Worm (Caenorhabditis elegans) whole organism, young adult: ENCODE measurements around the gene F02H6.2.

Experiments used
- B0035.1 ChIP-seq: sonication (generic microtip); optimal IDR thresholded peaks from 2 replicates; lab custom pipeline; 2016; ENCODE audit warnings: missing genetic modification characterization, mild to moderate bottlenecking, missing compliant biosample characterization, missing genotype, missing genetic modification reagents
- B0261.1 ChIP-seq: sonication (generic microtip); optimal IDR thresholded peaks from 2 replicates; lab custom pipeline; 2016; ENCODE audit warnings: mild to moderate bottlenecking, missing genetic modification characterization, moderate library complexity, missing compliant biosample characterization
- F37B4.10 ChIP-seq: fragments of 200-800 bp; sonication (Bioruptor generic); IDR thresholded peaks from 2 replicates; pipeline ENCODE4 v1.3.6; 2022; ENCODE audit warnings: missing genetic modification characterization, missing compliant biosample characterization
- F52B5.7 ChIP-seq: sonication (generic microtip); optimal IDR thresholded peaks from 2 replicates; lab custom pipeline; 2016; ENCODE audit warnings: mild to moderate bottlenecking, missing genetic modification characterization, missing compliant biosample characterization
- F57A8.1 ChIP-seq: fragments of 200-800 bp; sonication (Bioruptor generic); optimal IDR thresholded peaks from 2 replicates; lab custom pipeline; 2018; ENCODE audit warnings: mild to moderate bottlenecking, missing genetic modification characterization, moderate library complexity, missing compliant biosample characterization
- K11D2.4 ChIP-seq: fragments of 200-800 bp; sonication (Bioruptor generic); IDR thresholded peaks from 2 replicates; pipeline ENCODE4 v1.3.6; 2022; ENCODE audit warnings: missing genetic modification reagents, missing genetic modification characterization, missing compliant biosample characterization
- Y53F4B.3 ChIP-seq: fragments of 200-800 bp; sonication (Bioruptor generic); IDR thresholded peaks from 2 replicates; pipeline ENCODE4 v1.3.6; 2022; ENCODE audit warnings: missing genetic modification reagents, missing genetic modification characterization, missing compliant biosample characterization
- Y79H2A.3 ChIP-seq: fragments of 200-800 bp; sonication (Bioruptor generic); conservative IDR thresholded peaks from 2 replicates; pipeline ENCODE4 v1.3.6; 2022; ENCODE audit warnings: missing genetic modification reagents, missing genetic modification characterization, missing compliant biosample characterization
- ZK185.1 ChIP-seq: sonication (generic microtip); optimal IDR thresholded peaks from 2 replicates; lab custom pipeline; 2016; ENCODE audit warnings: mild to moderate bottlenecking, missing genetic modification characterization, missing compliant biosample characterization; ENCODE audit not compliant: poor library complexity, severe bottlenecking
- aptf-3 ChIP-seq: fragments of 200-800 bp; sonication (Bioruptor generic); IDR thresholded peaks from 2 replicates; pipeline ENCODE4 v1.3.6; 2022; ENCODE audit warnings: missing genetic modification characterization, missing compliant biosample characterization
- athp-1 ChIP-seq: sonication (generic microtip); optimal IDR thresholded peaks from 2 replicates; lab custom pipeline; 2017; ENCODE audit warnings: mild to moderate bottlenecking, missing genetic modification characterization, missing compliant biosample characterization
- attf-6 ChIP-seq: fragments of 200-800 bp; sonication (Bioruptor generic); IDR thresholded peaks from 2 replicates; pipeline ENCODE4 v1.3.6; 2022; ENCODE audit warnings: missing genetic modification reagents, missing genetic modification characterization, missing compliant biosample characterization
- bed-1 ChIP-seq: fragments of 200-800 bp; sonication (Bioruptor generic); IDR thresholded peaks from 2 replicates; pipeline ENCODE4 v1.3.6; 2022; ENCODE audit warnings: missing genetic modification reagents, missing genetic modification characterization, missing compliant biosample characterization
- bed-2 ChIP-seq: fragments of 200-800 bp; sonication (Bioruptor generic); IDR thresholded peaks from 2 replicates; pipeline ENCODE4 v1.3.6; 2022; ENCODE audit warnings: missing genetic modification reagents, missing genetic modification characterization, missing compliant biosample characterization
- ccch-3 ChIP-seq: fragments of 200-800 bp; sonication (Bioruptor generic); optimal IDR thresholded peaks from 2 replicates; lab custom pipeline; 2018; ENCODE audit warnings: mild to moderate bottlenecking, missing genetic modification characterization, missing compliant biosample characterization
- cebp-1 ChIP-seq, 2 experiments: fragments of 200-800 bp in 1 of 2; sonication (Bioruptor generic) in 1 of 2; sonication (generic microtip) in 1 of 2; IDR thresholded peaks in 1 of 2; optimal IDR thresholded peaks in 1 of 2; 2 replicates each; pipeline versions ENCODE4 v1.3.6 to Lab custom; 2017 to 2022; ENCODE audit warnings: missing compliant biosample characterization in 2 of 2, missing genetic modification characterization in 2 of 2, mild to moderate bottlenecking in 1 of 2, missing genetic modification reagents in 1 of 2, moderate library complexity in 1 of 2
- cebp-2 ChIP-seq: fragments of 200-800 bp; sonication (Bioruptor generic); IDR thresholded peaks from 2 replicates; pipeline ENCODE4 v1.3.6; 2022; ENCODE audit warnings: missing genetic modification characterization, missing compliant biosample characterization
- ceh-100 ChIP-seq: fragments of 200-800 bp; sonication (Bioruptor generic); IDR thresholded peaks from 2 replicates; pipeline ENCODE4 v1.3.6; 2022; ENCODE audit warnings: missing genetic modification reagents, missing genetic modification characterization, missing compliant biosample characterization
- ceh-27 ChIP-seq: fragments of 200-800 bp; sonication (Bioruptor generic); optimal IDR thresholded peaks from 2 replicates; lab custom pipeline; 2018; ENCODE audit warnings: mild to moderate bottlenecking, missing genetic modification characterization, moderate library complexity, missing compliant biosample characterization
- ceh-58 ChIP-seq: fragments of 200-800 bp; sonication (Bioruptor generic); IDR thresholded peaks from 2 replicates; pipeline ENCODE4 v1.3.6; 2022; ENCODE audit warnings: missing genetic modification characterization, missing compliant biosample characterization
- ceh-79 ChIP-seq: sonication (generic microtip); optimal IDR thresholded peaks from 2 replicates; lab custom pipeline; 2017; ENCODE audit warnings: mild to moderate bottlenecking, missing genetic modification characterization, missing compliant biosample characterization
- chd-7 ChIP-seq: sonication (generic microtip); optimal IDR thresholded peaks from 2 replicates; lab custom pipeline; 2016; ENCODE audit warnings: mild to moderate bottlenecking, missing genetic modification characterization, moderate library complexity, missing compliant biosample characterization
- die-1 ChIP-seq: sonication (generic microtip); optimal IDR thresholded peaks from 2 replicates; lab custom pipeline; 2016; ENCODE audit warnings: missing genotype, mild to moderate bottlenecking, missing genetic modification characterization, missing compliant biosample characterization
- dox-1 ChIP-seq: fragments of 200-800 bp; sonication (Bioruptor generic); IDR thresholded peaks from 2 replicates; pipeline ENCODE4 v1.3.6; 2022; ENCODE audit warnings: missing genetic modification reagents, missing genetic modification characterization, missing compliant biosample characterization
- egrh-3 ChIP-seq: fragments of 200-800 bp; sonication (Bioruptor generic); IDR thresholded peaks from 2 replicates; pipeline ENCODE4 v1.3.6; 2022; ENCODE audit warnings: missing genetic modification reagents, missing genetic modification characterization, missing compliant biosample characterization
- hsf-1 ChIP-seq: fragments of 200-800 bp; sonication (Bioruptor generic); IDR thresholded peaks from 2 replicates; pipeline ENCODE4 v1.3.6; 2022; ENCODE audit warnings: missing genetic modification reagents, missing genetic modification characterization, missing compliant biosample characterization
- let-607 ChIP-seq, 2 experiments: fragments of 200-800 bp in 1 of 2; sonication (Bioruptor generic) in 1 of 2; sonication (generic microtip) in 1 of 2; optimal IDR thresholded peaks; 2 replicates each; lab custom pipeline; 2016 to 2018; ENCODE audit warnings: mild to moderate bottlenecking in 2 of 2, missing compliant biosample characterization in 2 of 2, missing genetic modification characterization in 2 of 2, moderate library complexity in 2 of 2, missing genotype in 1 of 2
- madf-10 ChIP-seq: sonication (generic microtip); optimal IDR thresholded peaks from 2 replicates; lab custom pipeline; 2016; ENCODE audit warnings: mild to moderate bottlenecking, missing genetic modification characterization, missing compliant biosample characterization
- madf-6 ChIP-seq: fragments of 200-800 bp; sonication (Bioruptor generic); IDR thresholded peaks from 2 replicates; pipeline ENCODE4 v1.3.6; 2022; ENCODE audit warnings: missing genetic modification reagents, missing genetic modification characterization, missing compliant biosample characterization
- mxl-1 ChIP-seq: sonication (generic microtip); optimal IDR thresholded peaks from 2 replicates; lab custom pipeline; 2016; ENCODE audit warnings: missing genetic modification characterization, missing compliant biosample characterization
- nfyb-1 ChIP-seq: fragments of 200-800 bp; sonication (Bioruptor generic); IDR thresholded peaks from 2 replicates; pipeline ENCODE4 v1.3.6; 2022; ENCODE audit warnings: missing genetic modification reagents, missing genetic modification characterization, missing compliant biosample characterization
- nhr-120 ChIP-seq: fragments of 200-800 bp; sonication (Bioruptor generic); IDR thresholded peaks from 2 replicates; pipeline ENCODE4 v1.3.6; 2022; ENCODE audit warnings: missing genetic modification characterization, missing compliant biosample characterization
- nhr-27 ChIP-seq: fragments of 200-800 bp; sonication (Bioruptor generic); optimal IDR thresholded peaks from 2 replicates; lab custom pipeline; 2018; ENCODE audit warnings: mild to moderate bottlenecking, missing genetic modification characterization, moderate library complexity, missing compliant biosample characterization
- nhr-90 ChIP-seq: sonication (generic microtip); optimal IDR thresholded peaks from 2 replicates; lab custom pipeline; 2016; ENCODE audit warnings: missing genotype, mild to moderate bottlenecking, missing genetic modification characterization, missing compliant biosample characterization
- pha-4 ChIP-seq: fragments of 150-350 bp; sonication (generic microtip); optimal IDR thresholded peaks from 2 replicates; lab custom pipeline; 2014; ENCODE audit warnings: missing biosample characterization, missing genetic modification reagents, missing genetic modification characterization
- rpc-1 ChIP-seq, 2 experiments: fragments of 150-350 bp in 1 of 2; sonication (generic microtip) in 1 of 2; optimal IDR thresholded peaks; 2 replicates each; lab custom pipeline; 2014 to 2018; ENCODE audit warnings: missing biosample characterization in 1 of 2, missing genetic modification characterization in 1 of 2, missing genetic modification reagents in 1 of 2, missing genotype in 1 of 2
- snpc-3.4 ChIP-seq: sonication (generic microtip); optimal IDR thresholded peaks from 2 replicates; lab custom pipeline; 2017; ENCODE audit warnings: missing genetic modification characterization, mild to moderate bottlenecking, missing compliant biosample characterization, antibody characterized with exemption, moderate library complexity, missing genotype, missing genetic modification reagents
- snpc-4 ChIP-seq, 5 experiments: fragments of 150-350 bp in 1 of 5; sonication (generic microtip) in 4 of 5; optimal IDR thresholded peaks; 2 replicates each; lab custom pipeline; 2014 to 2018; ENCODE audit warnings: missing genetic modification characterization in 5 of 5, missing biosample characterization in 3 of 5, antibody characterized with exemption in 2 of 5, mild to moderate bottlenecking in 2 of 5, missing compliant biosample characterization in 2 of 5, missing genotype in 2 of 5, moderate library complexity in 2 of 5, missing genetic modification reagents in 1 of 5
- somi-1 ChIP-seq: fragments of 200-800 bp; sonication (Bioruptor generic); optimal IDR thresholded peaks from 2 replicates; lab custom pipeline; 2018; ENCODE audit warnings: mild to moderate bottlenecking, missing genetic modification characterization, missing compliant biosample characterization
- sptf-2 ChIP-seq: fragments of 200-800 bp; sonication (Bioruptor generic); optimal IDR thresholded peaks from 2 replicates; lab custom pipeline; 2018; ENCODE audit warnings: mild to moderate bottlenecking, missing genetic modification characterization, missing compliant biosample characterization
- tlf-1 ChIP-seq: fragments of 200-800 bp; sonication (Bioruptor generic); optimal IDR thresholded peaks from 2 replicates; lab custom pipeline; 2018; ENCODE audit warnings: mild to moderate bottlenecking, missing genetic modification characterization, missing compliant biosample characterization
- unc-62 ChIP-seq: fragments of 150-350 bp; optimal IDR thresholded peaks from 2 replicates; lab custom pipeline; 2014; ENCODE audit warnings: missing biosample characterization, missing genetic modification reagents, missing genetic modification characterization
- ztf-18 ChIP-seq: sonication (generic microtip); optimal IDR thresholded peaks from 2 replicates; lab custom pipeline; 2016; ENCODE audit warnings: missing genotype, mild to moderate bottlenecking, missing genetic modification characterization, missing compliant biosample characterization

F02H6.2 gene

DNA sequence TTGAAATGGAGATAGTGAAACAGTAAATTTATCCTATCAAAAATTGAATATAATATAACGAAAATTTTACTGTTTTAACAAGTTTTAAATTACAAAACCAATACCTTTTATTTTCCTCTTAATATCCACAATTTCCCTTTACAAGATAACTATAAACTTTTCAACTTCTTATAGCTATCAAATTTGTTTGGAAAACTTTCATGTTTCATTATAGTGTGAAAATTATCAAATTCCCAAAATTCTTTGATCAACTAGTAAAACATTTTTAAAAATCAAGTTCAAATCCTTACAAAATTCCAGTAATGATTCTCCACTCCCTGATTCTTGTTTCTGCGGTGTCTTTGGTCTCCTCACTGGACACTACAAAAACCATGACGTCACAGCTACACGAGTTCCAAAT lies 14.2 kb upstream of the F02H6.2 start, which contains the start of gene R05A10.1:
R05A10.1 (plus strand) TSS at position 301 of the 400 bp plus-strand sequence.
- TF ChIP-seq nhr-27 (tag; lab: Kevin White, UChicago) = no peak
- no peak for TF ChIP-seq ceh-58 (GFP tag; lab: Robert Waterston, UW)
- TF ChIP-seq chd-7 (tag; lab: Kevin White, UChicago) = no peak
- TF ChIP-seq cebp-1 (GFP tag; IDR thresholded peaks at IDR 0.05; lab: Robert Waterston, UW) = no peak
- no peak for TF ChIP-seq cebp-1 (tag; optimal IDR thresholded peaks at IDR 0.05; lab: Kevin White, UChicago)
- TF ChIP-seq snpc-4 (GFP tag; optimal IDR thresholded peaks at IDR 0.05; lab: Kevin White, UChicago) = peak; percentile 30
- no peak for TF ChIP-seq snpc-4 (tag; optimal IDR thresholded peaks at IDR 0.05; lab: Kevin White, UChicago)

DNA sequence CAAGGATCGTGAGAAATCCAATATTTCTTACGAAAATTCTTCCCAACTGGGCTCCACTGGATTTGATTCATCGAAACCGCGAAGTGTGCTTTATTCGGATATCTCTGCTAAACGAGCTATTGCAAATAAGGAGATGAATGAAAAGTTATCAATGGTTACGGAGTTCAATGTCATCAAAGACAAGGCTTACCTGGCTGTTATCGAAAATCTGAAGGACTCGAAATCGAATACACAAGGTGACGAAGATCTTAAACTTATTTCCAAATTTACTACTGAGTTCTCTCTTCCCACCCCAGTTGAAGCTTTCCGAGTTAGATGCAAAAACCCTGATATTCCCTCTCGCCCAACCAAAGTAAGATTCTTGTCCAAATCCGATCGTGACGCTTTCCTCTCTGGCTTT lies 10.0 kb upstream of the F02H6.2 start:
- TF ChIP-seq nfyb-1 (no peak), F37B4.10 (GFP tag; lab: Robert Waterston, UW) (no peak), bed-1 (no peak), Y53F4B.3 (GFP tag; lab: Robert Waterston, UW) (no peak), ceh-100 (no peak)

ce11 chrIV:14191919-14192318 lies 4.4 kb upstream of the F02H6.2 start, which contains the start of gene K01G12.22:
Gene K01G12.22, plus strand, starts transcription at chrIV:14192219.
- TF ChIP-seq ZK185.1 (tag; lab: Kevin White, UChicago) (no peak), ccch-3 (GFP tag; lab: Kevin White, UChicago) (no peak), nhr-120 (GFP tag; lab: Robert Waterston, UW) (no peak), attf-6 (GFP tag; lab: Robert Waterston, UW) (no peak), somi-1 (no peak), sptf-2 (GFP tag; lab: Kevin White, UChicago) (no peak), nhr-90 (tag; lab: Kevin White, UChicago) (no peak), B0035.1 (tag; lab: Kevin White, UChicago) (no peak), nfyb-1 (no peak), dox-1 (GFP tag; lab: Robert Waterston, UW) (no peak), K11D2.4 (GFP tag; lab: Robert Waterston, UW) (no peak), Y79H2A.3 (GFP tag; lab: Robert Waterston, UW) (no peak), madf-6 (no peak), bed-2 (GFP tag; lab: Robert Waterston, UW) (no peak), unc-62 (GFP tag; lab: Kevin White, UChicago) (no peak), pha-4 (tag; lab: Kevin White, UChicago) (no peak), ceh-79 (tag; lab: Kevin White, UChicago) (no peak), egrh-3 (no peak), die-1 (no peak)

DNA sequence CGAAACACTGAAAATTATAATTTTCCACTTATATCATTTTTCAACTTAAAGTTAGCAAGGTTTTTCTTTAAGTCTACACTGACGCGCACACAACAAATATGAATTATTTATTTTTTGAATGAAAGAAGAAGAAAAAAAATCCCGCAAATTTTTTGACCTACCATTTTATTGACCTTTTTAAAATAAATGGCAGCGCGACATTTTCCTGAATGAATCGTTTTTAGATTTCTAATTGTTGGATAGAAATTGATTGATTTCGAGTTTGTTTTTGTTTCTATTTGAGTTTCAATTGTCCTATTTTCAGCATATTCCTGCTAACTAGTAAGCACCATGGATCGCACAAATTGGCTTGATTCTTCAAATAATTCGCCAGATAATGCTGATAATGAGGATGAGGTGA lies 3.1 kb upstream of the F02H6.2 start, which contains the start of gene K01G12.3:
K01G12.3 (plus strand) TSS at position 301 of the 400 bp plus-strand sequence.
- TF ChIP-seq ztf-18 (no peak), snpc-3.4 (tag; lab: Kevin White, UChicago) (no peak), aptf-3 (GFP tag; lab: Robert Waterston, UW) (no peak), F57A8.1 (no peak), rpc-1 (optimal IDR thresholded peaks at IDR 0.05; lab: Kevin White, UChicago) (no peak), rpc-1 (tag; optimal IDR thresholded peaks at IDR 0.05; lab: Kevin White, UChicago) (no peak), madf-10 (tag; lab: Kevin White, UChicago) (no peak), F52B5.7 (tag; lab: Kevin White, UChicago) (no peak), athp-1 (tag; lab: Kevin White, UChicago) (no peak), let-607 (tag; optimal IDR thresholded peaks at IDR 0.05; lab: Kevin White, UChicago) (no peak), nhr-90 (tag; lab: Kevin White, UChicago) (no peak), Y53F4B.3 (GFP tag; lab: Robert Waterston, UW) (no peak), ceh-27 (no peak), tlf-1 (GFP tag; lab: Kevin White, UChicago) (no peak), cebp-2 (GFP tag; lab: Robert Waterston, UW) (no peak), mxl-1 (tag; lab: Kevin White, UChicago) (no peak), nhr-120 (GFP tag; lab: Robert Waterston, UW) (no peak), hsf-1 (no peak), B0261.1 (tag; lab: Kevin White, UChicago) (no peak)
